Fruit fly (Drosophila melanogaster) whole organism, prepupa: ENCODE measurements around the gene CG3625.

Source experiments
- Blimp-1 ChIP-seq: fragments of 200-800 bp; sonication (Bioruptor generic); optimal IDR thresholded peaks from 3 replicates; lab custom pipeline; 2017; ENCODE audit warnings: missing biosample characterization, missing genetic modification characterization, mild to moderate bottlenecking, moderate library complexity, missing genetic modification reagents
- CG10669 ChIP-seq: fragments of 200-800 bp; sonication (Bioruptor generic); optimal IDR thresholded peaks from 3 replicates; lab custom pipeline; 2018; ENCODE audit warnings: missing biosample characterization, mild to moderate bottlenecking, missing genetic modification characterization, moderate library complexity
- CG11762 ChIP-seq: fragments of 200-800 bp; sonication (Bioruptor generic); optimal IDR thresholded peaks from 3 replicates; lab custom pipeline; 2016; ENCODE audit warnings: missing biosample characterization, missing genetic modification characterization; ENCODE audit not compliant: insufficient read depth
- CG11902 ChIP-seq: fragments of 200-800 bp; sonication (Bioruptor generic); optimal IDR thresholded peaks from 3 replicates; lab custom pipeline; 2016; ENCODE audit warnings: missing biosample characterization, missing genetic modification characterization
- CG3032 ChIP-seq: fragments of 200-800 bp; optimal IDR thresholded peaks from 2 replicates; lab custom pipeline; 2019; ENCODE audit warnings: missing biosample characterization, mild to moderate bottlenecking, missing genetic modification characterization, moderate library complexity
- CG31627 ChIP-seq: fragments of 200-800 bp; sonication (Bioruptor generic); optimal IDR thresholded peaks from 3 replicates; lab custom pipeline; 2016; ENCODE audit warnings: missing biosample characterization, missing genetic modification characterization
- CG32006 ChIP-seq: fragments of 200-800 bp; sonication (Bioruptor generic); optimal IDR thresholded peaks from 3 replicates; lab custom pipeline; 2017; ENCODE audit warnings: missing biosample characterization, mild to moderate bottlenecking, missing genetic modification characterization
- CG3919 ChIP-seq: fragments of 200-800 bp; sonication (Bioruptor generic); optimal IDR thresholded peaks from 3 replicates; lab custom pipeline; 2016; ENCODE audit warnings: missing biosample characterization, missing genetic modification characterization
- CG6163 ChIP-seq: fragments of 200-800 bp; sonication (Bioruptor generic); IDR thresholded peaks from 3 replicates; pipeline ENCODE4 v1.3.6; 2022; ENCODE audit warnings: missing biosample characterization, missing genetic modification characterization
- CG6276 ChIP-seq: fragments of 200-800 bp; sonication (Bioruptor generic); optimal IDR thresholded peaks from 2 replicates; lab custom pipeline; 2017; ENCODE audit warnings: missing biosample characterization, mild to moderate bottlenecking, missing genetic modification characterization
- CG7368 ChIP-seq: fragments of 200-800 bp; sonication (Bioruptor generic); optimal IDR thresholded peaks from 3 replicates; lab custom pipeline; 2016; ENCODE audit warnings: missing biosample characterization, missing genetic modification characterization
- CG8119 ChIP-seq: fragments of 200-800 bp; sonication (Bioruptor generic); IDR thresholded peaks from 3 replicates; pipeline ENCODE4 v1.3.6; 2022; ENCODE audit warnings: missing biosample characterization, missing genetic modification characterization
- CG8632 ChIP-seq: fragments of 200-800 bp; sonication (Bioruptor generic); optimal IDR thresholded peaks from 3 replicates; lab custom pipeline; 2016; ENCODE audit warnings: missing biosample characterization, missing genetic modification characterization
- Eip78C ChIP-seq: fragments of 200-800 bp; sonication (Bioruptor generic); peaks from one replicate; lab custom pipeline; 2016; ENCODE audit warnings: missing biosample characterization, missing genetic modification characterization
- Ets21C ChIP-seq: fragments of 200-800 bp; sonication (Bioruptor generic); optimal IDR thresholded peaks from 3 replicates; lab custom pipeline; 2016; ENCODE audit warnings: missing biosample characterization, missing genetic modification characterization
- Ets96B ChIP-seq: fragments of 200-800 bp; optimal IDR thresholded peaks from 2 replicates; lab custom pipeline; 2019; ENCODE audit warnings: missing biosample characterization, mild to moderate bottlenecking, missing genetic modification characterization, moderate library complexity
- Gug ChIP-seq: fragments of 200-800 bp; sonication (Bioruptor generic); IDR thresholded peaks from 2 replicates; pipeline ENCODE4 v1.3.6; 2022; ENCODE audit warnings: missing biosample characterization, missing genetic modification characterization
- Lpt ChIP-seq: fragments of 200-800 bp; sonication (Bioruptor generic); optimal IDR thresholded peaks from 3 replicates; lab custom pipeline; 2016; ENCODE audit warnings: missing biosample characterization, missing genetic modification characterization
- Met ChIP-seq: fragments of 200-800 bp; sonication (Bioruptor generic); optimal IDR thresholded peaks from 3 replicates; lab custom pipeline; 2016; ENCODE audit warnings: missing biosample characterization, missing genetic modification characterization
- OdsH ChIP-seq: fragments of 200-800 bp; sonication (Bioruptor generic); optimal IDR thresholded peaks from 3 replicates; lab custom pipeline; 2016; ENCODE audit warnings: missing biosample characterization, missing genetic modification characterization
- Smox ChIP-seq: fragments of 200-800 bp; sonication (Bioruptor generic); optimal IDR thresholded peaks from 3 replicates; lab custom pipeline; 2016; ENCODE audit warnings: missing biosample characterization, missing genetic modification characterization
- Sox14 ChIP-seq: fragments of 200-800 bp; sonication (Bioruptor generic); optimal IDR thresholded peaks from 3 replicates; lab custom pipeline; 2016; ENCODE audit warnings: missing biosample characterization, missing genetic modification characterization
- acj6 ChIP-seq: fragments of 200-800 bp; sonication (Bioruptor generic); optimal IDR thresholded peaks from 3 replicates; lab custom pipeline; 2016; ENCODE audit warnings: missing biosample characterization, missing genetic modification characterization
- cyc ChIP-seq: fragments of 200-800 bp; sonication (Bioruptor generic); optimal IDR thresholded peaks from 3 replicates; lab custom pipeline; 2016; ENCODE audit warnings: missing biosample characterization, missing genetic modification characterization
- dac ChIP-seq: fragments of 200-800 bp; sonication (Bioruptor generic); optimal IDR thresholded peaks from 2 replicates; lab custom pipeline; 2017; ENCODE audit warnings: missing biosample characterization, mild to moderate bottlenecking, missing genetic modification characterization
- dsx ChIP-seq: fragments of 200-800 bp; optimal IDR thresholded peaks from 3 replicates; lab custom pipeline; 2019; ENCODE audit warnings: missing biosample characterization, mild to moderate bottlenecking, missing genetic modification characterization, moderate library complexity; ENCODE audit not compliant: poor library complexity, severe bottlenecking
- eg ChIP-seq: fragments of 200-800 bp; sonication (Bioruptor generic); IDR thresholded peaks from 3 replicates; pipeline ENCODE4 v1.3.6; 2022; ENCODE audit warnings: missing biosample characterization, missing genetic modification characterization
- fkh ChIP-seq: fragments of 200-800 bp; sonication (Bioruptor generic); optimal IDR thresholded peaks from 3 replicates; lab custom pipeline; 2017; ENCODE audit warnings: missing biosample characterization, mild to moderate bottlenecking, missing genetic modification characterization, moderate library complexity
- pdm3 ChIP-seq: fragments of 200-800 bp; sonication (Bioruptor generic); optimal IDR thresholded peaks from 3 replicates; lab custom pipeline; 2016; ENCODE audit warnings: missing biosample characterization, missing genetic modification characterization
- salr ChIP-seq, 2 experiments: fragments of 200-800 bp; sonication (Bioruptor generic); optimal IDR thresholded peaks; 3 replicates each; lab custom pipeline; 2016 to 2018; ENCODE audit warnings: missing biosample characterization in 2 of 2, missing genetic modification characterization in 2 of 2, mild to moderate bottlenecking in 1 of 2
- ss ChIP-seq, 2 experiments: fragments of 200-800 bp; sonication (Bioruptor generic); optimal IDR thresholded peaks; 2 replicates in 1 of 2; 3 replicates in 1 of 2; lab custom pipeline; 2017 to 2018; ENCODE audit warnings: mild to moderate bottlenecking in 2 of 2, missing biosample characterization in 2 of 2, missing genetic modification characterization in 2 of 2, moderate library complexity in 1 of 2
- topi ChIP-seq: fragments of 200-800 bp; sonication (Bioruptor generic); optimal IDR thresholded peaks from 3 replicates; lab custom pipeline; 2016; ENCODE audit warnings: missing biosample characterization, missing genetic modification characterization

CG3625 gene

DNA sequence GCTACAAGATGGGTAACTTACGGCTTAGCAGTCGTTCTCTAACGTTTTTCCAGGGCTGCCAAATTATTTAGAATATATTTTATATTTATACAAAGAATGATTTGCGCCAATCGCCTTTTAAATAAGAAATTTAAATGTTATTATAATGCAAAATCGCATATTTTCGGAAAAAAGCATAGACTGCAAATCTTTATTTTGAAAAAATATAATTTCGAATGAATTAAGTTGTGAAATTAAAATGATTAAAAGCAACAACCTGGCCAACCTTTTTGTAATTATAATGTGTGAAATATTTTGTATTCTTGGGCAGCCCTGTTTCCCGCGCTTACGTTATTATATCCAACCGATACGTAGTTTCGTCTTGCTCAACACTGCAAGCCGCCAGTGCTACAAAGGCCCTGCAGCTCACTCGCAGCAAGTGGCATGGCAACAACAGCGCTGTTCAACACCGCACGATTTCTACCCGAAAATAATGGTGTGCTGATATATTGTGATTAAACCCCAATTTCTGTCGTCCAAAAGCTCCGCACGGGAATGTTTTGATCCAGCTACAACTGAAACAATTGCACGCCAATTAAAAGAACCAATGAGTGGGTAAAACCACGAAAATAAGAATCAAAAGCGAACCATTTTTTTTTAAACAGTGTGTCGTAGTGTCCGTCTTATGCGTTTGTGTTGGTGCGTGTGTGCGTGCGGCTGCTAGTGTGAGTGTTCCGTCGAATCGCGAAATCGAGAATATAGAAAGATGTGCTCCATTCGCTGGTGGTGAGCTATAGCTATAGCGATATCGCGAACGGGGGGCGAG is 6.1 kb upstream of the CG3625 start, which contains the start of gene Pi3K21B (continued):
- peak; percentile 87 for TF ChIP-seq Met (GFP tag; lab: Kevin White, UChicago)
- peak; percentile 52 for TF ChIP-seq Gug (GFP tag; lab: Robert Waterston, UW)
- peak; percentile 84 for TF ChIP-seq Ets21C (GFP tag; lab: Kevin White, UChicago)
- peak; percentile 57 for TF ChIP-seq Blimp-1 (GFP tag; lab: Kevin White, UChicago)
- TF ChIP-seq salr (GFP tag; optimal IDR thresholded peaks at IDR 0.05; lab: Kevin White, UChicago), result peak; percentile 56 to 87
- TF ChIP-seq Sox14 (GFP tag; lab: Kevin White, UChicago), result peak; percentile 88
- TF ChIP-seq CG32006 (GFP tag; lab: Kevin White, UChicago), result peak; percentile 92
- TF ChIP-seq cyc (GFP tag; lab: Kevin White, UChicago), result peak; percentile 93
- peak; percentile 74 for TF ChIP-seq dsx (GFP tag; lab: Kevin White, UChicago)
- TF ChIP-seq fkh, result peak; percentile 51
- peak; percentile 85 for TF ChIP-seq CG8632
- TF ChIP-seq CG6276, result no peak
- peak; percentile 79 for TF ChIP-seq dac (GFP tag; lab: Kevin White, UChicago)
- TF ChIP-seq CG3032, result peak; percentile 88
- peak; percentile 95 for TF ChIP-seq Eip78C (GFP tag; lab: Kevin White, UChicago)
- TF ChIP-seq topi (GFP tag; lab: Kevin White, UChicago), result peak; percentile 86
- TF ChIP-seq OdsH, result peak; percentile 94
- peak; percentile 75 for TF ChIP-seq CG11762 (GFP tag; lab: Kevin White, UChicago)
- peak; percentile 80 for TF ChIP-seq CG10669 (GFP tag; lab: Kevin White, UChicago)
- TF ChIP-seq CG3919 (GFP tag; lab: Kevin White, UChicago), result peak; percentile 93
- peak; percentile 81 for TF ChIP-seq eg
- peak; percentile 87 for TF ChIP-seq CG11902 (GFP tag; lab: Kevin White, UChicago)
- TF ChIP-seq CG8119 (GFP tag; lab: Robert Waterston, UW), result peak; percentile 92
- peak; percentile 84 for TF ChIP-seq Smox (GFP tag; lab: Kevin White, UChicago)
- peak; percentile 87 for TF ChIP-seq Ets96B (tag; lab: Kevin White, UChicago)
- TF ChIP-seq, all 60 proteins: peak for 58

DNA sequence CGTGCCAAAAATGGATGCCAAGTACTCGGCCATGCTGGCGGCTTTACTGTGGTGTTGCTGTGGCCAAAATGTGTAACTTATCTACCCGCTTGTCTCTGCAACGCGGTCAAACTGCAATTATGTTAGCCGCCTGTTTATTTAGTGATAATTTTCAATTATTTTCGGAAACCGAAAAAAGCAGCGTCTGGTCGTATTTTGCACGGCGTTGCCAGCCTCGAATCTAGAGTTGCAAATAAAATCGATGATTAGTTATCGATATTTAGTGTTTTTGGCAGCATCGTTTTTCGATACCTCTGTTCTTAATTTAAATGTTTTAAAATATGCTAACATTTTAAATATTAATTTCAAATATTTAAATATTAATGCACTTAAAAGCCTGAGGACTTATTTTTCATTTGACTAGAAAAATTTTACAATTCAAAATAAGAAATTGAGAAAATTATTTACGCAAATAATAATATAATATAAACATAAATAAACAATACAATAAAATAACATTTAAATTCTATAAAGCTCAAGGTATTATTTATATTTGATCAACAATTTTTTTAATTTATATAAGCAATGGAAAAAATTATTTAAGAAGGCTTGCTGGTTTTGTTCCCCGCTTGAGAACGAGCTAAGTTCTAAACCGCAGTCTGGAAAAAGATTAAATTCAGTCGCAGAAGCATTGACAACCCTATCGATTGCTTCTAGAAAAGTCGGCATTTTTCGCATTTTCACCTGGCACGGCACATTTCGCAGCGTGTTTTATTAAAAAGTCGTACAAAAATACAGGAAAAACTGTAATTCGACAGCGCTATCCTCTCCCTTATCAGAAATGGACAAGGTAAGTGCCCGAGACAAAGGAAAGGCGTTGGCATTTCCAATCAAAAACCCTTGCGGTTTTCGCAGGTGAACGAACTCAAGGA is 3.1 kb upstream of the CG3625 start, which contains the start of the genes U2af38 and Stip1:
TSS of gene U2af38 (minus strand) at position 230 of the 911 bp plus-strand sequence.
TSS of gene Stip1 (plus strand) at position 671 of the 911 bp plus-strand sequence.
- peak in 1 of 2 experiments; percentile 12 for TF ChIP-seq ss (GFP tag; optimal IDR thresholded peaks at IDR 0.05; lab: Kevin White, UChicago)
- TF ChIP-seq Sox14 (GFP tag; lab: Kevin White, UChicago), result peak; percentile 20
- peak; percentile 64 for TF ChIP-seq Eip78C (GFP tag; lab: Kevin White, UChicago)
- peak; percentile 3 for TF ChIP-seq CG31627
- TF ChIP-seq dac (GFP tag; lab: Kevin White, UChicago), result no peak
- no peak for TF ChIP-seq Lpt
- TF ChIP-seq acj6, result peak; percentile 9

DNA sequence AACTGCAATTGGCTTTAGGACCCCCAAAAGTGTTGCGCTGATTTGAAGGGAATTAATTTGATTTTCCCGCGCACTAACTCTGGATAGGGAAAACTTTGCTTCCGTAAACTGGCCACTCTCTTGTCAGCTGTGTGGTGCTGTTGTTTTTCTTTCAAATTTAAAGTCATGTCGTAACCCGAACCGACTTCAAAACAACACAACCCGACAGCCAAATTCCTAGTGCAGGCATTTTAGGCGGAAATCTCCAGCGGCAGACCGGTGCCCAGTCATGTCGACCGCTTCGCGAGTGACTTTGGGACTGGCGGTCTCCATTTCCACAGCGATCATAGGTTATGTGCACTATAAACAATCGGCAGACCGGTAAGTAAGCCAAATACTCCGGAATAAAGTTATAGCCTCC is 706 bp upstream of the CG3625 start, which contains the start of gene CG11562:
TSS of gene CG11562 (plus strand) at position 119 of the 400 bp plus-strand sequence.
- TF ChIP-seq pdm3 (GFP tag; lab: Kevin White, UChicago), result no peak
- no peak for TF ChIP-seq CG6163 (GFP tag; lab: Robert Waterston, UW)
- TF ChIP-seq Eip78C (GFP tag; lab: Kevin White, UChicago), result peak; percentile 18
- no peak for TF ChIP-seq CG7368 (GFP tag; lab: Kevin White, UChicago)
